Worm (Caenorhabditis elegans) whole organism, mixed stage, embryonic: ENCODE results near the gene nhr-123.

Source experiments
- bed-3 ChIP-seq: fragments of 200-800 bp; sonication (Bioruptor generic); optimal IDR thresholded peaks from 3 replicates; lab custom pipeline; 2018; ENCODE audit warnings: mild to moderate bottlenecking, missing genetic modification characterization, moderate library complexity, missing compliant biosample characterization
- ceh-39 ChIP-seq: fragments of 150-350 bp; optimal IDR thresholded peaks from 2 replicates; lab custom pipeline; 2014; ENCODE audit warnings: missing biosample characterization, missing genetic modification characterization
- elt-3 ChIP-seq: fragments of 150-350 bp; optimal IDR thresholded peaks from 2 replicates; lab custom pipeline; 2014; ENCODE audit warnings: missing biosample characterization, missing genetic modification characterization
- lsy-2 ChIP-seq: fragments of 150-350 bp; optimal IDR thresholded peaks from 2 replicates; lab custom pipeline; 2014; ENCODE audit warnings: missing biosample characterization, missing genetic modification characterization
- pha-4 ChIP-seq: fragments of 150-350 bp; optimal IDR thresholded peaks from 2 replicates; lab custom pipeline; 2018; ENCODE audit warnings: missing biosample characterization, missing genetic modification reagents, missing genetic modification characterization
- sem-2 ChIP-seq: fragments of 200-800 bp; sonication (Bioruptor generic); optimal IDR thresholded peaks from 2 replicates; lab custom pipeline; 2018; ENCODE audit warnings: mild to moderate bottlenecking, missing genetic modification characterization, missing compliant biosample characterization
- unc-39 ChIP-seq: fragments of 150-350 bp; optimal IDR thresholded peaks from 2 replicates; lab custom pipeline; 2014; ENCODE audit warnings: missing biosample characterization, missing genetic modification characterization

- TF ChIP-seq unc-39 = no peak
- TF ChIP-seq elt-3 (tag; lab: Kevin White, UChicago) = no peak
- TF ChIP-seq pha-4 (tag; lab: Kevin White, UChicago) = no peak
- no peak for TF ChIP-seq sem-2 (GFP tag; lab: Kevin White, UChicago)
- TF ChIP-seq ceh-39 (tag; lab: Kevin White, UChicago) = no peak
- no peak for TF ChIP-seq bed-3
- TF ChIP-seq lsy-2 (tag; lab: Kevin White, UChicago) = no peak
Measured at ce11 chrV:453569-453968, 2.3 kb downstream of the nhr-123 start, which contains the start of gene nhr-98.
